Worm (Caenorhabditis elegans) whole organism, L3 larva: ENCODE data around the gene flap-1.

Source experiments
- R02D3.7 ChIP-seq: fragments of 150-350 bp; optimal IDR thresholded peaks from 2 replicates; lab custom pipeline; 2014; ENCODE audit warnings: missing biosample characterization, missing genetic modification characterization
- aly-2 ChIP-seq: fragments of 150-350 bp; optimal IDR thresholded peaks from 2 replicates; lab custom pipeline; 2014; ENCODE audit warnings: missing biosample characterization, missing genetic modification characterization
- ama-1 ChIP-seq: fragments of 150-350 bp; optimal IDR thresholded peaks from 2 replicates; lab custom pipeline; 2018
- ceh-16 ChIP-seq: sonication (generic microtip); optimal IDR thresholded peaks from 2 replicates; lab custom pipeline; 2017; ENCODE audit warnings: missing biosample characterization, missing genetic modification characterization
- ceh-28 ChIP-seq: fragments of 150-350 bp; optimal IDR thresholded peaks from 2 replicates; lab custom pipeline; 2014; ENCODE audit warnings: missing biosample characterization, missing genetic modification reagents, missing genetic modification characterization
- ceh-82 ChIP-seq: fragments of 150-350 bp; optimal IDR thresholded peaks from 2 replicates; lab custom pipeline; 2014; ENCODE audit warnings: missing biosample characterization, missing genetic modification characterization
- egl-27 ChIP-seq: sonication (generic microtip); optimal IDR thresholded peaks from 4 replicates; lab custom pipeline; 2017; ENCODE audit warnings: missing biosample characterization, missing genetic modification reagents, missing genetic modification characterization
- egl-5 ChIP-seq: fragments of 150-350 bp; optimal IDR thresholded peaks from 2 replicates; lab custom pipeline; 2017; ENCODE audit warnings: missing biosample characterization, missing genetic modification reagents, missing genetic modification characterization, inconsistent platforms
- elt-3 ChIP-seq, 3 experiments: fragments of 150-350 bp in 1 of 3; sonication (generic microtip) in 2 of 3; optimal IDR thresholded peaks; 2 replicates in 2 of 3; 4 replicates in 1 of 3; lab custom pipeline; 2014 to 2017; ENCODE audit warnings: missing biosample characterization in 3 of 3, missing genetic modification characterization in 3 of 3
- fkh-10 ChIP-seq: sonication (generic microtip); optimal IDR thresholded peaks from 2 replicates; lab custom pipeline; 2017; ENCODE audit warnings: missing biosample characterization, missing genetic modification reagents, missing genetic modification characterization
- jun-1 ChIP-seq: fragments of 150-350 bp; optimal IDR thresholded peaks from 2 replicates; lab custom pipeline; 2014; ENCODE audit warnings: missing biosample characterization, missing genetic modification reagents, missing genetic modification characterization
- lin-39 ChIP-seq: fragments of 150-350 bp; optimal IDR thresholded peaks from 2 replicates; lab custom pipeline; 2018; ENCODE audit warnings: missing biosample characterization, missing genetic modification reagents, missing genetic modification characterization
- lsy-12 ChIP-seq: sonication (generic microtip); optimal IDR thresholded peaks from 2 replicates; lab custom pipeline; 2016; ENCODE audit warnings: mild to moderate bottlenecking, missing genetic modification characterization, missing compliant biosample characterization
- mml-1 ChIP-seq: fragments of 150-350 bp; sonication (generic microtip); optimal IDR thresholded peaks from 3 replicates; lab custom pipeline; 2014; ENCODE audit warnings: missing biosample characterization, missing genetic modification characterization
- nfya-1 ChIP-seq: sonication (generic microtip); optimal IDR thresholded peaks from 2 replicates; lab custom pipeline; 2017; ENCODE audit warnings: missing genetic modification characterization, mild to moderate bottlenecking, missing compliant biosample characterization, antibody characterized with exemption, moderate library complexity; ENCODE audit not compliant: insufficient read depth
- nhr-12 ChIP-seq: fragments of 150-350 bp; optimal IDR thresholded peaks from 2 replicates; lab custom pipeline; 2014; ENCODE audit warnings: missing biosample characterization, missing genetic modification characterization
- nhr-23 ChIP-seq: fragments of 150-350 bp; optimal IDR thresholded peaks from 2 replicates; lab custom pipeline; 2014; ENCODE audit warnings: missing biosample characterization, missing genetic modification reagents, missing genetic modification characterization
- nhr-237 ChIP-seq: fragments of 150-350 bp; optimal IDR thresholded peaks from 2 replicates; lab custom pipeline; 2014; ENCODE audit warnings: missing biosample characterization, missing genetic modification characterization
- nhr-25 ChIP-seq: sonication (generic microtip); optimal IDR thresholded peaks from 2 replicates; lab custom pipeline; 2017; ENCODE audit warnings: missing biosample characterization, missing genetic modification characterization
- nhr-28 ChIP-seq: fragments of 150-350 bp; optimal IDR thresholded peaks from 2 replicates; lab custom pipeline; 2014; ENCODE audit warnings: missing biosample characterization, missing genetic modification characterization
- nhr-43 ChIP-seq: sonication (generic microtip); optimal IDR thresholded peaks from 2 replicates; lab custom pipeline; 2016; ENCODE audit warnings: mild to moderate bottlenecking, missing genetic modification characterization, missing compliant biosample characterization; ENCODE audit not compliant: poor library complexity, severe bottlenecking
- nhr-67 ChIP-seq: fragments of 150-350 bp; optimal IDR thresholded peaks from 2 replicates; lab custom pipeline; 2014; ENCODE audit warnings: missing biosample characterization, missing genetic modification characterization
- nhr-76 ChIP-seq: fragments of 150-350 bp; sonication (generic microtip); optimal IDR thresholded peaks from 5 replicates; lab custom pipeline; 2014; ENCODE audit warnings: missing biosample characterization, missing genetic modification characterization
- nhr-77 ChIP-seq: fragments of 150-350 bp; optimal IDR thresholded peaks from 2 replicates; lab custom pipeline; 2014; ENCODE audit warnings: missing biosample characterization, missing genetic modification characterization
- pha-4 ChIP-seq: fragments of 150-350 bp; optimal IDR thresholded peaks from 2 replicates; lab custom pipeline; 2014; ENCODE audit warnings: missing biosample characterization, missing genetic modification reagents, missing genetic modification characterization
- skn-1 ChIP-seq: fragments of 150-350 bp; optimal IDR thresholded peaks from 2 replicates; lab custom pipeline; 2014; ENCODE audit warnings: missing biosample characterization, missing genetic modification characterization
- zag-1 ChIP-seq: fragments of 150-350 bp; optimal IDR thresholded peaks from 2 replicates; lab custom pipeline; 2014; ENCODE audit warnings: missing biosample characterization, missing genetic modification characterization
- ztf-11 ChIP-seq: fragments of 150-350 bp; optimal IDR thresholded peaks from 2 replicates; lab custom pipeline; 2014; ENCODE audit warnings: missing biosample characterization, missing genetic modification characterization
- ztf-4 ChIP-seq: fragments of 150-350 bp; optimal IDR thresholded peaks from 2 replicates; lab custom pipeline; 2014; ENCODE audit warnings: missing biosample characterization, missing genetic modification characterization

flap-1 gene

DNA sequence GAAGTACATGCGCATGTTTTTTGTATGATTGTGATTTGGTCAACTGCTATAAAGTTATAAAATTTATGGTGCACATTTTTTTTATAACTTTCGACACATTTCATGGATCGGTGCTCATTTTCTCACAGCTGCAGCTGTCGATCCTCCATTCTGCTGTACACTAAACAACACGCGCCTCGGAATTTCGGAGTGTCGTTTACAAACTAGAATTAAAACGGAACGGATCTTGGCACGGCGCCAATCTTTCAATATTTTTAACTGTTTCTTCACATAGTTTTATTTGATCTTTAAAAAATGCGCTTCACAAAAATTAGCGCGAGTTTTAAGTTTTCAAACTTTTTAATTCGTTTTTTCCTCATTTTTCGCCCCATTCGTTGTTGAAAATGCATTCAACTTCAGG is 17.8 kb upstream of the flap-1 start, which contains the start of gene let-711:
Gene let-711, plus strand, starts transcription at position 337 of the 400 bp plus-strand sequence.
- TF ChIP-seq nfya-1 (tag; lab: Kevin White, UChicago) (peak; percentile 32), elt-3 (tag; optimal IDR thresholded peaks at IDR 0.05; lab: Kevin White, UChicago) (no peak), aly-2 (tag; lab: Kevin White, UChicago) (no peak), ceh-82 (no peak), pha-4 (tag; lab: Kevin White, UChicago) (peak; percentile 9), nhr-23 (tag; lab: Kevin White, UChicago) (no peak)
- TF ChIP-seq, all 47 proteins: peak for 2

DNA sequence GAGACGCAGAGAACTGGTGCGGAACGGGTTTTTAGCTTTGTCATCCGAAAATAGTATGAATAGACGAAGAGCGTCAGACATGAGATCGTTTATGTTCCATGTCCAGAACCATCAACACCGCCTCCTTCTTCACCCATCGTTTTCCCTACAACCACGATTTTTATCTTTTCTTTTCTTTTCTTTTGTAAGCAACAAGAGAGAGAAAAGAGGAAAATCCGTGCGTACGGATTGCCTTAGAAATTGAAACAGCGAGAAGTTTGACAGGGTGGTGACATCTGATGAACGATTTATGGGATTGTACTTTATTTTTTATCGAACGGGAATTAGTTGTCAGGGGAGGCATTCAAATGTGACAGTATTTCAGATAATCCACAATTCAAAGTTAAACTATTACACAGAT is 17.1 kb upstream of the flap-1 start, which contains the start of gene abu-13:
Gene abu-13, minus strand, starts transcription at position 152 of the 400 bp plus-strand sequence.
- TF ChIP-seq nhr-77 (tag; lab: Kevin White, UChicago) (no peak), nhr-23 (tag; lab: Kevin White, UChicago) (peak; percentile 46)

DNA sequence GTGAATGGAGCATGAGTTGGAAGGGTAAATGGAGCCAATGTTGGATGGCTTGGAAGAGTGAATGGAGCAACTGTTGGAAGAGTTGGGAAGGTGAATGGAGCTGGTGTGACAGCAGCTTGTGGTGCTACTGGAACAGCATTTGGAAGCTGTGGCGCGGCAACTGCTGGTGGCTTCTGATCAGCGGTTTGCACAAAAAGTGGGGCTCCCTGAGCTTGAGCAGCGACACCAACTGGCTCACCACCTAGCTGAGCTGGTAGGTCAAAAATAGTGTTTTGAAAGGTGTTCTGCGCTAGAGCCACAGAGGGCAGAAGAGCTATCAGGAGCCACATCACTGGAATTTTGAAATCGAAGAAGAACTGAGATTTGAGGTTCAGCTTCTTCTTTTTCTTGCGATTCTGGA is 16.7 kb upstream of the flap-1 start:
- no peak for TF ChIP-seq egl-27 (tag; lab: Kevin White, UChicago)
- TF ChIP-seq nhr-28 (tag; lab: Kevin White, UChicago) = no peak
- no peak for TF ChIP-seq nhr-12 (tag; lab: Kevin White, UChicago)
- no peak for TF ChIP-seq nhr-76
- no peak for TF ChIP-seq nhr-23 (tag; lab: Kevin White, UChicago)
- no peak for TF ChIP-seq ceh-16
- no peak for TF ChIP-seq lin-39 (tag; lab: Kevin White, UChicago)
- TF ChIP-seq skn-1 (tag; lab: Kevin White, UChicago) = no peak
- no peak for TF ChIP-seq lsy-12 (tag; lab: Kevin White, UChicago)
- TF ChIP-seq mml-1 (tag; lab: Kevin White, UChicago) = no peak
- TF ChIP-seq nfya-1 (tag; lab: Kevin White, UChicago) = no peak
- no peak for TF ChIP-seq zag-1 (tag; lab: Kevin White, UChicago)
- TF ChIP-seq nhr-77 (tag; lab: Kevin White, UChicago) = no peak
- TF ChIP-seq nhr-25 (tag; lab: Kevin White, UChicago) = no peak

DNA sequence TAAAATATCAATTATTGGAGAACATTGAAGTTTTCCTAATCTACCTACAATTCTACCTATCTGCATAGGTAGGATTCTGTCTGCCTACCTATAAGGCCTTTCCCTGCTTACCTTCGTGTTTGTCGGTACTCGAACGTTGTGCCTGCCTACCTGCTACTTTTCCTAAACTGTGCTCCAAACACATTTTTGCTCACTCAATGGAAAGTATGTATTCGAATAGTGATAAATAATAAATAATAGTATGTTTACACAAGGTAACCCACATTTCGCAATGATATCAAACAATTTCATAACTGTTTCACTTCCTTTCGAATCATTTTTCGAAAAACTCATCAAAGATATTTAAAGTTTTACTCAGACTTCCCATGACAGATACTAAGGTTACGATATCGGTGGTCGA is 10.9 kb upstream of the flap-1 start, which contains the start of gene F57B9.3:
Gene F57B9.3, plus strand, starts transcription at position 301 of the 400 bp plus-strand sequence.
- TF ChIP-seq mml-1 (tag; lab: Kevin White, UChicago) (no peak), fkh-10 (GFP tag; lab: Kevin White, UChicago) (no peak), ztf-4 (tag; lab: Kevin White, UChicago) (no peak), pha-4 (tag; lab: Kevin White, UChicago) (peak; percentile 43), nhr-25 (tag; lab: Kevin White, UChicago) (no peak), ceh-28 (tag; lab: Kevin White, UChicago) (no peak)
- TF ChIP-seq, all 47 proteins: peak for 1

DNA sequence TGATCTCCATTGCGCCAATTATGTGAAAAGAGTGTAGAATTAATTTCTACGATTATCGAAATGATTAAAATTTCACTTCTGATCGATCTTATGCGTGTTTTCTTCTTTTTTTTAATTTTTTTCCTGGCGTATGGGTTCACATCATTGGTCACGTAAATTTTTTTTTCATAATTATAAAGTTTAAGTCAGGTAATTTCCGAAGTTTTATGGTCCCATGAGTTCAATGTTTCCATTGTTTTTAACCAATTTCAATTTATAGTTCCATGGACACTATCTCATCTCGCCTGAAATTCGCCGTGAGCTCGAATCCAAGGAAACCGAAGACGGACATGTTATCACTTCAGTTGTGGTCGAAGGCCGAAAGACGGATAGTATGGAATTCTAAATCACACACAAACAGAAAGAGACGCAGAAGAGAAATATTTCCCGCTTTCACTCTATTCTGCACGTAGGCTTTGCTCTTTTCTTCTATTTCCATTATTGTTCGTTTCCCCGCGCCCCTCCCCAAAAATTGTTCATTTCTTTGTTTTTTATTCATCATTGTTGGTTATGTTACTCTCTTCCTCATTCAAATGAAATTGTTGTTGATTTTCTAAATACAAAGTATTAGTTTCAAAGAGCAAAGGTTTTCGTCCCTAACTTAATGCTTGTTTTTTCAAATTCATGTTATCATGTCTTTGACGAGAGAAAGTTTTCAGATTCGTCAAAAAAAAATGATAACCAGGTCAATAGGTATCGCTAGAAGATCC is 6.8 kb upstream of the flap-1 start, which contains the start of the genes F57B9.8 and coq-2:
Gene F57B9.8, minus strand, starts transcription at position 51 of the 749 bp plus-strand sequence.
Gene coq-2, plus strand, starts transcription at position 699 of the 749 bp plus-strand sequence.
- TF ChIP-seq skn-1 (tag; lab: Kevin White, UChicago) (no peak), nhr-67 (no peak), ama-1 (lab: Kevin White, UChicago) (no peak), ztf-11 (no peak), aly-2 (tag; lab: Kevin White, UChicago) (no peak), jun-1 (tag; lab: Kevin White, UChicago) (no peak), ztf-4 (tag; lab: Kevin White, UChicago) (no peak), egl-5 (tag; lab: Kevin White, UChicago) (no peak), ceh-82 (no peak), R02D3.7 (tag; lab: Kevin White, UChicago) (no peak), nhr-43 (tag; lab: Kevin White, UChicago) (no peak), nhr-12 (tag; lab: Kevin White, UChicago) (no peak), nhr-237 (tag; lab: Kevin White, UChicago) (no peak), nfya-1 (tag; lab: Kevin White, UChicago) (no peak), mml-1 (tag; lab: Kevin White, UChicago) (no peak), pha-4 (tag; lab: Kevin White, UChicago) (no peak)
